Fruit fly (Drosophila melanogaster) whole organism, wandering third instar larva: ENCODE measurements around the gene Tip60.

Experiments
- Abd-B ChIP-seq: fragments of >200 bp; optimal IDR thresholded peaks from 2 replicates; lab custom pipeline; 2017; ENCODE audit warnings: missing biosample characterization, missing genetic modification characterization
- CG32264 ChIP-seq: fragments of 200-800 bp; sonication (Bioruptor generic); optimal IDR thresholded peaks from 2 replicates; lab custom pipeline; 2016; ENCODE audit warnings: missing biosample characterization, missing genetic modification characterization
- CG9705 ChIP-seq: fragments of 200-800 bp; sonication (Bioruptor generic); optimal IDR thresholded peaks from 2 replicates; lab custom pipeline; 2018; ENCODE audit warnings: missing biosample characterization, mild to moderate bottlenecking, missing genetic modification characterization
- CrebA ChIP-seq: fragments of 200-800 bp; sonication (Bioruptor generic); optimal IDR thresholded peaks from 2 replicates; lab custom pipeline; 2016; ENCODE audit warnings: missing biosample characterization, mild to moderate bottlenecking, missing genetic modification characterization, borderline replicate concordance
- Dfd ChIP-seq: fragments of >200 bp; optimal IDR thresholded peaks from 2 replicates; lab custom pipeline; 2017; ENCODE audit warnings: missing biosample characterization, missing genetic modification characterization
- Dif ChIP-seq: fragments of 200-275, 200-300 bp; sonication (Bioruptor generic); optimal IDR thresholded peaks from 2 replicates; lab custom pipeline; 2018; ENCODE audit warnings: missing biosample characterization, missing genetic modification characterization; ENCODE audit not compliant: partially characterized antibody
- GATAd ChIP-seq: sonication (Bioruptor generic); optimal IDR thresholded peaks from 2 replicates; lab custom pipeline; 2016; ENCODE audit warnings: missing biosample characterization, missing genetic modification characterization
- HLH106 ChIP-seq: fragments of 200-800 bp; optimal IDR thresholded peaks from 3 replicates; lab custom pipeline; 2019; ENCODE audit warnings: missing biosample characterization, mild to moderate bottlenecking, missing genetic modification characterization, moderate library complexity
- Hnf4 ChIP-seq: fragments of 200-800 bp; sonication (Bioruptor generic); optimal IDR thresholded peaks from 2 replicates; lab custom pipeline; 2016; ENCODE audit warnings: missing biosample characterization, mild to moderate bottlenecking, missing genetic modification characterization
- Hr78 ChIP-seq: fragments of >200 bp; optimal IDR thresholded peaks from 2 replicates; lab custom pipeline; 2017; ENCODE audit warnings: missing biosample characterization, missing genetic modification characterization
- Hr83 ChIP-seq: fragments of 200-300 bp; sonication (Bioruptor generic); optimal IDR thresholded peaks from 2 replicates; lab custom pipeline; 2016; ENCODE audit warnings: missing biosample characterization, mild to moderate bottlenecking, missing genetic modification characterization, moderate library complexity; ENCODE audit not compliant: poor library complexity, severe bottlenecking
- Jra ChIP-seq: sonication (Bioruptor generic); optimal IDR thresholded peaks from 2 replicates; lab custom pipeline; 2016; ENCODE audit warnings: missing biosample characterization, missing genetic modification characterization
- Mio ChIP-seq: sonication (Bioruptor generic); optimal IDR thresholded peaks from 2 replicates; lab custom pipeline; 2016; ENCODE audit warnings: missing biosample characterization, missing genetic modification characterization
- Myc ChIP-seq: fragments of >200 bp; optimal IDR thresholded peaks from 2 replicates; lab custom pipeline; 2017
- N ChIP-seq: fragments of >200 bp; optimal IDR thresholded peaks from 2 replicates; lab custom pipeline; 2018; ENCODE audit warnings: missing biosample characterization, missing external identifiers, missing genetic modification characterization
- OdsH ChIP-seq: fragments of 200-800 bp; sonication (Bioruptor generic); optimal IDR thresholded peaks from 2 replicates; lab custom pipeline; 2016; ENCODE audit warnings: missing biosample characterization, mild to moderate bottlenecking, missing genetic modification characterization
- Rel ChIP-seq, 2 experiments: fragments of 200-800 bp; sonication (Bioruptor generic) in 1 of 2; optimal IDR thresholded peaks; 2 replicates in 1 of 2; 3 replicates in 1 of 2; lab custom pipeline; 2016 to 2019; ENCODE audit warnings: mild to moderate bottlenecking in 2 of 2, missing biosample characterization in 2 of 2, missing genetic modification characterization in 2 of 2, moderate library complexity in 1 of 2
- Sp1 ChIP-seq: fragments of 200-800 bp; sonication (Bioruptor generic); optimal IDR thresholded peaks from 3 replicates; lab custom pipeline; 2019; ENCODE audit warnings: missing biosample characterization, mild to moderate bottlenecking, missing genetic modification characterization, moderate library complexity
- Vsx2 ChIP-seq: fragments of 200-300, 225-300 bp; sonication (Bioruptor generic); optimal IDR thresholded peaks from 2 replicates; lab custom pipeline; 2018; ENCODE audit warnings: missing biosample characterization, missing genetic modification characterization; ENCODE audit not compliant: partially characterized antibody
- br ChIP-seq: fragments of 200-800 bp; sonication (Bioruptor generic); optimal IDR thresholded peaks from 2 replicates; lab custom pipeline; 2016; ENCODE audit warnings: missing biosample characterization, missing genetic modification characterization
- brk ChIP-seq: fragments of 200-800 bp; sonication (Bioruptor generic); optimal IDR thresholded peaks from 2 replicates; lab custom pipeline; 2016; ENCODE audit warnings: missing biosample characterization, mild to moderate bottlenecking, missing genetic modification characterization
- dl ChIP-seq, 2 experiments: fragments of 175-275, 200-275 bp in 1 of 2; fragments of 200-275 bp in 1 of 2; sonication (Bioruptor generic); optimal IDR thresholded peaks; lab custom pipeline; 2018; ENCODE audit warnings: mild to moderate bottlenecking in 2 of 2, missing biosample characterization in 2 of 2, missing genetic modification characterization in 2 of 2, moderate library complexity in 2 of 2; ENCODE audit not compliant: partially characterized antibody in 2 of 2, insufficient read depth in 1 of 2
- dmrt93B ChIP-seq: fragments of 200-800 bp; sonication (Bioruptor generic); optimal IDR thresholded peaks from 2 replicates; lab custom pipeline; 2018; ENCODE audit warnings: missing biosample characterization, mild to moderate bottlenecking, missing genetic modification characterization
- dsf ChIP-seq: sonication (Bioruptor generic); optimal IDR thresholded peaks from 2 replicates; lab custom pipeline; 2016; ENCODE audit warnings: missing biosample characterization, missing genetic modification characterization, borderline replicate concordance
- ey ChIP-seq: fragments of 200-800 bp; sonication (Bioruptor generic); optimal IDR thresholded peaks from 2 replicates; lab custom pipeline; 2016; ENCODE audit warnings: missing biosample characterization, missing genetic modification characterization
- foxo ChIP-seq, 2 experiments: fragments of 200-800 bp; sonication (Bioruptor generic); optimal IDR thresholded peaks; 2 replicates in 1 of 2; 3 replicates in 1 of 2; lab custom pipeline; 2016 to 2017; ENCODE audit warnings: missing biosample characterization in 2 of 2, missing genetic modification characterization in 2 of 2
- fru ChIP-seq: fragments of 200-800 bp; sonication (Bioruptor generic); optimal IDR thresholded peaks from 3 replicates; lab custom pipeline; 2016; ENCODE audit warnings: missing biosample characterization, mild to moderate bottlenecking, missing genetic modification characterization
- h ChIP-seq: fragments of 200-800 bp; sonication (Bioruptor generic); optimal IDR thresholded peaks from 3 replicates; lab custom pipeline; 2016; ENCODE audit warnings: missing biosample characterization, mild to moderate bottlenecking, missing genetic modification characterization
- jim ChIP-seq: fragments of 175-275, 200-325 bp; sonication (Bioruptor generic); optimal IDR thresholded peaks from 2 replicates; lab custom pipeline; 2016; ENCODE audit warnings: missing biosample characterization, mild to moderate bottlenecking, missing genetic modification characterization
- lola ChIP-seq: fragments of >200 bp; optimal IDR thresholded peaks from 2 replicates; lab custom pipeline; 2017; ENCODE audit warnings: missing biosample characterization, missing genetic modification characterization
- pan ChIP-seq: fragments of >200 bp; optimal IDR thresholded peaks from 2 replicates; lab custom pipeline; 2017
- psq ChIP-seq: fragments of 200-800 bp; sonication (Bioruptor generic); optimal IDR thresholded peaks from 3 replicates; lab custom pipeline; 2017; ENCODE audit warnings: missing biosample characterization, mild to moderate bottlenecking, missing genetic modification characterization, moderate library complexity
- rgr ChIP-seq: fragments of 200-800 bp; sonication (Bioruptor generic); optimal IDR thresholded peaks from 3 replicates; lab custom pipeline; 2016; ENCODE audit warnings: missing biosample characterization, mild to moderate bottlenecking, missing genetic modification characterization
- sage ChIP-seq: fragments of 200-800 bp; sonication (Bioruptor generic); optimal IDR thresholded peaks from 2 replicates; lab custom pipeline; 2016; ENCODE audit warnings: missing biosample characterization, mild to moderate bottlenecking, missing genetic modification characterization
- sv ChIP-seq: fragments of 200-800 bp; sonication (Bioruptor generic); optimal IDR thresholded peaks from 3 replicates; lab custom pipeline; 2016; ENCODE audit warnings: missing biosample characterization, missing genetic modification characterization
- tai ChIP-seq: sonication (Bioruptor generic); optimal IDR thresholded peaks from 2 replicates; lab custom pipeline; 2016; ENCODE audit warnings: missing biosample characterization, missing genetic modification characterization
- usp ChIP-seq: fragments of >200 bp; optimal IDR thresholded peaks from 2 replicates; lab custom pipeline; 2017; ENCODE audit warnings: missing biosample characterization, missing genetic modification characterization
- woc ChIP-seq: sonication (Bioruptor generic); optimal IDR thresholded peaks from 2 replicates; lab custom pipeline; 2016; ENCODE audit warnings: missing biosample characterization, mild to moderate bottlenecking, missing genetic modification characterization

Tip60 gene

dm6 chrX:4116834-4117736, at the start of gene Tip60, which contains the start of gene tyf:
TSS of gene Tip60 (minus strand) at chrX:4117487.
TSS of gene tyf (plus strand) at chrX:4117020.
- TF ChIP-seq GATAd (GFP tag; lab: Kevin White, UChicago) = no peak
- peak; percentile 32 for TF ChIP-seq h
- peak; percentile 17 for TF ChIP-seq ey (GFP tag; lab: Kevin White, UChicago)
- peak; percentile 2 for TF ChIP-seq N
- TF ChIP-seq OdsH (GFP tag; lab: Kevin White, UChicago) = no peak
- no peak for TF ChIP-seq woc (GFP tag; lab: Kevin White, UChicago)
- no peak for TF ChIP-seq dsf (GFP tag; lab: Kevin White, UChicago)
- TF ChIP-seq br (GFP tag; lab: Kevin White, UChicago) = peak; percentile 11
- peak in 1 of 2 experiments; percentile 54 for TF ChIP-seq foxo (GFP tag; optimal IDR thresholded peaks at IDR 0.05; lab: Kevin White, UChicago)
- TF ChIP-seq CG9705 (GFP tag; lab: Kevin White, UChicago) = peak; percentile 10
- TF ChIP-seq dmrt93B = no peak
- TF ChIP-seq Abd-B (GFP tag; lab: Kevin White, UChicago) = no peak
- peak; percentile 48 for TF ChIP-seq Jra (GFP tag; lab: Kevin White, UChicago)
- TF ChIP-seq Rel (GFP tag; optimal IDR thresholded peaks at IDR 0.05; lab: Kevin White, UChicago) = no peak
- peak; percentile 5 for TF ChIP-seq Rel (tag; optimal IDR thresholded peaks at IDR 0.05; lab: Kevin White, UChicago)
- TF ChIP-seq usp (GFP tag; lab: Kevin White, UChicago) = no peak
- TF ChIP-seq sv (GFP tag; lab: Kevin White, UChicago) = no peak
- TF ChIP-seq dl (GFP tag; optimal IDR thresholded peaks at IDR 0.05; lab: Kevin White, UChicago; ENCODE audit: insufficient read depth in 1 of 2, partially characterized antibody in 2 of 2) = no peak
- no peak for TF ChIP-seq tai
- no peak for TF ChIP-seq Vsx2 (GFP tag; lab: Kevin White, UChicago)
- TF ChIP-seq psq (GFP tag; lab: Kevin White, UChicago) = no peak
- TF ChIP-seq HLH106 (tag; lab: Kevin White, UChicago) = peak; percentile 36
- TF ChIP-seq pan (lab: Kevin White, UChicago) = no peak
- TF ChIP-seq CrebA (GFP tag; lab: Kevin White, UChicago) = no peak
- TF ChIP-seq Dif = no peak
- TF ChIP-seq brk (GFP tag; lab: Kevin White, UChicago) = no peak
- no peak for TF ChIP-seq jim
- TF ChIP-seq Hnf4 (GFP tag; lab: Kevin White, UChicago) = peak; percentile 72
- no peak for TF ChIP-seq lola (GFP tag; lab: Kevin White, UChicago)
- TF ChIP-seq fru = peak; percentile 38
- peak; percentile 5 for TF ChIP-seq Myc (lab: Kevin White, UChicago)
- TF ChIP-seq Dfd (GFP tag; lab: Kevin White, UChicago) = no peak
- peak; percentile 11 for TF ChIP-seq Sp1 (GFP tag; lab: Kevin White, UChicago)
- TF ChIP-seq rgr (GFP tag; lab: Kevin White, UChicago) = peak; percentile 70
- no peak for TF ChIP-seq Hr78 (GFP tag; lab: Kevin White, UChicago)
- TF ChIP-seq sage = no peak
- peak; percentile 39 for TF ChIP-seq Hr83 (GFP tag; lab: Kevin White, UChicago)
- TF ChIP-seq Mio (GFP tag; lab: Kevin White, UChicago) = no peak
- no peak for TF ChIP-seq CG32264 (GFP tag; lab: Kevin White, UChicago)

- TF ChIP-seq h = no peak
- peak; percentile 11 for TF ChIP-seq HLH106 (tag; lab: Kevin White, UChicago)
Observed at dm6 chrX:4150989-4151388, 33.7 kb upstream of the Tip60 start.
